Fruit fly (Drosophila melanogaster): Measurements from ENCODE around the gene Papst2.

Gene Papst2

DNA sequence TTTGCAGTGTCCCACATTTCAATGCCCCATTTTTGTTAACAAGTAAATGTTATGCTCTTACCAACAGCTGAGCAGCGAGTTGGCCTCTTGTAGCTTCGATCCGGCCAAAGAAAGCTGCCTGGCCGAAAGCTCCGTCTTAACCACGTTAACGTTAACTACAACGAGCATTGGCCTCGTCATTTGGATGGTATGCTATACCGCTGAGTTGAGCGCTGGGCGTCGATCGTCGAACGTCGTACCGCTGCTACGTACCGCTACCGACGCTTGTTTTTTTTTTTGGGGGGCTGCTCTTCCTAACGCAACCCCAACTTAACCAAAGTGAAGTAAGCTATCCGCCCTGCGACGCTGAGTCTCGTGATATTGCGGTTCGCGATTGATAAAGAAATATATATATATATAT, 6.7 kb downstream of the Papst2 start, which contains the start of gene rogdi (continued):
- TF ChIP-seq wor (GFP tag; IDR thresholded peaks at IDR 0.05), result no peak
- TF ChIP-seq org-1 (GFP tag; optimal IDR thresholded peaks at IDR 0.05), result no peak
- TF ChIP-seq CG1529 (GFP tag; optimal IDR thresholded peaks at IDR 0.05), result no peak
- TF ChIP-seq Jarid2 (GFP tag; optimal IDR thresholded peaks at IDR 0.05), result peak; percentile 22
- TF ChIP-seq CG3838 (GFP tag; optimal IDR thresholded peaks at IDR 0.05), result no peak
- 0 out of 3 replicates have a peak, but pooled peaks have one; percentile 9 for TF ChIP-seq so (GFP tag; IDR thresholded peaks at IDR 0.05)
- no peak for TF ChIP-seq CG8924 (tag; optimal IDR thresholded peaks at IDR 0.05)
- TF ChIP-seq Ets97D (GFP tag; optimal IDR thresholded peaks at IDR 0.05), result no peak
- TF ChIP-seq Hr3 (GFP tag; optimal IDR thresholded peaks at IDR 0.05), result no peak
- TF ChIP-seq Lpt (GFP tag; optimal IDR thresholded peaks at IDR 0.05), result no peak
- no peak for TF ChIP-seq CG17186 (GFP tag; optimal IDR thresholded peaks at IDR 0.05)
- TF ChIP-seq ATbp (GFP tag; optimal IDR thresholded peaks at IDR 0.05), result no peak
- TF ChIP-seq CG1832 (GFP tag; optimal IDR thresholded peaks at IDR 0.05), result no peak
- TF ChIP-seq Hmx (GFP tag; optimal IDR thresholded peaks at IDR 0.05), result no peak
- TF ChIP-seq CG34376 (GFP tag; optimal IDR thresholded peaks at IDR 0.05), result no peak
- no peak for TF ChIP-seq chinmo (GFP tag; IDR thresholded peaks at IDR 0.05; ENCODE audit: partially characterized antibody)
- TF ChIP-seq grau (tag; optimal IDR thresholded peaks at IDR 0.05), result no peak
- TF ChIP-seq CG4854 (GFP tag; optimal IDR thresholded peaks at IDR 0.05), result no peak
- TF ChIP-seq fu2 (GFP tag; optimal IDR thresholded peaks at IDR 0.05), result no peak
- TF ChIP-seq knrl (GFP tag; IDR thresholded peaks at IDR 0.05; ENCODE audit: partially characterized antibody), result no peak
- no peak for TF ChIP-seq CG8290 (GFP tag; optimal IDR thresholded peaks at IDR 0.05)
- TF ChIP-seq CG8290 (tag; optimal IDR thresholded peaks at IDR 0.05), result no peak
- TF ChIP-seq ara (GFP tag; IDR thresholded peaks at IDR 0.05), result no peak
- TF ChIP-seq pzg (GFP tag; optimal IDR thresholded peaks at IDR 0.05), result no peak
- TF ChIP-seq Myb (GFP tag; optimal IDR thresholded peaks at IDR 0.05), result no peak
- TF ChIP-seq nerfin-2 (GFP tag; IDR thresholded peaks at IDR 0.05; ENCODE audit: partially characterized antibody), result no peak
- TF ChIP-seq Atf6 (GFP tag; IDR thresholded peaks at IDR 0.05), result peak; percentile 21; the same call in 1 of the 2 replicates
- no peak for TF ChIP-seq ftz-f1 (GFP tag; optimal IDR thresholded peaks at IDR 0.05)
- TF ChIP-seq Fer3 (tag; optimal IDR thresholded peaks at IDR 0.05), result no peak
- no peak for TF ChIP-seq CG11093 (GFP tag; IDR thresholded peaks at IDR 0.05)
- TF ChIP-seq vvl (GFP tag; IDR thresholded peaks at IDR 0.05), result no peak
- no peak for TF ChIP-seq Hmr (GFP tag; optimal IDR thresholded peaks at IDR 0.05)
- no peak for TF ChIP-seq CG8281 (tag; optimal IDR thresholded peaks at IDR 0.05)
- no peak for TF ChIP-seq her (GFP tag; optimal IDR thresholded peaks at IDR 0.05)
- no peak for TF ChIP-seq gsb (GFP tag; IDR thresholded peaks at IDR 0.05)
- no peak for TF ChIP-seq gem (tag; optimal IDR thresholded peaks at IDR 0.05)
- no peak for TF ChIP-seq al (GFP tag; IDR thresholded peaks at IDR 0.05)
- TF ChIP-seq CG10543 (GFP tag; optimal IDR thresholded peaks at IDR 0.05), result no peak

DNA sequence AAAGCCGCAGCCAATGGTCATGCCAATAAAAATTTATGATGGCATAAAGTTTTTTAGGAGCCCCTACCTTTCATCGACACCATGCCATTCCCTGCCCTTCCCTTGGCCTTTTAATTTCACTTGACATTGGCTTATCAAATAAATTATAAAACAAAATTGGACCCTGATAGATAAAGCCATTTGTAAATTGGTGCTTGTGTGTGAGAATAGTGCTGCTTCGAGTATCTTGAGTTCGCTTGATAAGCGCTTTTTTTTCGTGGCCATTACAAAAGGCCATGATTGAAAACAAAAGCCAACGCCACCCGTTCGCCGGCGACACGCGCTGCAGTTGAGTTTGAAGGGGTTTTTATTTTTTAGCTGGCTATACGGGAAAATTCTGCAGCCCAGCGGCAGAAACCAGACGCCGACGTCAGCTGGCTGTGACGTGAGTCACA, 7.3 kb downstream of the Papst2 start:
- TF ChIP-seq shn (GFP tag; optimal IDR thresholded peaks at IDR 0.05) (no peak), CG43689 (GFP tag; IDR thresholded peaks at IDR 0.05) (no peak), CG13424 (tag; optimal IDR thresholded peaks at IDR 0.05) (no peak), croc (GFP tag; conservative IDR thresholded peaks at IDR 0.05) (no peak), zfh1 (GFP tag; IDR thresholded peaks at IDR 0.05) (no peak), ind (GFP tag; optimal IDR thresholded peaks at IDR 0.05) (no peak), CG1233 (GFP tag; optimal IDR thresholded peaks at IDR 0.05) (no peak), bab2 (GFP tag; optimal IDR thresholded peaks at IDR 0.05) (no peak), CG17361 (GFP tag; IDR thresholded peaks at IDR 0.05) (no peak), tll (GFP tag; optimal IDR thresholded peaks at IDR 0.05) (no peak), CG5953 (GFP tag; IDR thresholded peaks at IDR 0.05) (no peak), CG14441 (GFP tag; IDR thresholded peaks at IDR 0.05) (0 out of 2 replicates have a peak, but pooled peaks have one; percentile 14), hth (optimal IDR thresholded peaks at IDR 0.05) (no peak), schlank (tag; optimal IDR thresholded peaks at IDR 0.05) (no peak), sqz (GFP tag; optimal IDR thresholded peaks at IDR 0.05) (peak; percentile 28), gsb (GFP tag; IDR thresholded peaks at IDR 0.05) (no peak), CG8944 (GFP tag; optimal IDR thresholded peaks at IDR 0.05) (no peak), CG2678 (tag; optimal IDR thresholded peaks at IDR 0.05) (peak; percentile 51)

Data from whole organism, embryonic.